Fruit fly (Drosophila melanogaster) S2 (cell line): Measurements from ENCODE around the gene Grip84.

Experiments
- CG8478 ChIP-seq: fragments of >200 bp; optimal IDR thresholded peaks from 2 replicates; lab custom pipeline; 2018
- CTCF ChIP-seq, 2 experiments: fragments of >200 bp; optimal IDR thresholded peaks; 2 replicates each; lab custom pipeline; 2018

DNA sequence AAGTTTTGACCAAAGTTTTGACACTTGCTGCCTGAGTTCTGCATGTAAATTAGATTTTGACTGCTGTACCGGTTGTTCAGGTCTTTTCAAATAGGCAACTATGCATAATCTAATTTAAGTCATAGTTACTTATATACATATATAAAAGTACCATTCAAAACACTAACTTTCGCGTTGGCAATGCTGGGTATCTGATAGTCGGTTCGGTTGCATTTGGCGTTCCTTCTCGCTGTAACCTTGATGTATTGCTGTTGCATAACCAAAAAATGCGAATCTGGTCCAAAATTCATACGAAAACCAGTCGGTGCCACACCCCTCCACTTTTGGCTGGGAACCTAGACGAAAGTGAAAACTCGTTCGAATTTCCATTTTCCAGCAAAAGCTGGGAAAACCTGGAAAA lies 17.2 kb upstream of the Grip84 start:
- TF ChIP-seq CG8478 (lab: Kevin White, UChicago) = no peak
- no peak for TF ChIP-seq CTCF (optimal IDR thresholded peaks at IDR 0.05; lab: Kevin White, UChicago)
